Fruit fly (Drosophila melanogaster): ENCODE data around the gene 5PtaseI.

dm6 chr3R:25012016-25012415 lies 32.9 kb downstream of the 5PtaseI start:
- no peak for TF ChIP-seq Abd-B (GFP tag; optimal IDR thresholded peaks at IDR 0.05)
- TF ChIP-seq CG2712 (tag; optimal IDR thresholded peaks at IDR 0.05) = no peak
- TF ChIP-seq CG34422 (GFP tag; IDR thresholded peaks at IDR 0.05) = no peak
- no peak for TF ChIP-seq Gug (GFP tag; IDR thresholded peaks at IDR 0.05)
- no peak for TF ChIP-seq CG14441 (GFP tag; IDR thresholded peaks at IDR 0.05)
- no peak for TF ChIP-seq CG3407 (GFP tag; optimal IDR thresholded peaks at IDR 0.05)
- no peak for TF ChIP-seq CG18599 (GFP tag; optimal IDR thresholded peaks at IDR 0.05)
- TF ChIP-seq CG15011 (GFP tag; optimal IDR thresholded peaks at IDR 0.05) = no peak
- no peak for TF ChIP-seq Lim3 (GFP tag; IDR thresholded peaks at IDR 0.05)
- TF ChIP-seq Fer2 (tag; optimal IDR thresholded peaks at IDR 0.05) = no peak
- TF ChIP-seq phol (tag; optimal IDR thresholded peaks at IDR 0.05) = no peak
- no peak for TF ChIP-seq CG32772 (GFP tag; IDR thresholded peaks at IDR 0.05)
- no peak for TF ChIP-seq Hr3 (GFP tag; optimal IDR thresholded peaks at IDR 0.05)
- no peak for TF ChIP-seq HLH3B (GFP tag; IDR thresholded peaks at IDR 0.05)
